Fruit fly (Drosophila melanogaster) Kc167 (cell line): ENCODE data around the gene Drgx.

Source experiments
- Myc ChIP-seq: fragments of >200 bp; optimal IDR thresholded peaks from 2 replicates; lab custom pipeline; 2017; ENCODE audit warnings: missing external identifiers
- h ChIP-seq: fragments of >200 bp; optimal IDR thresholded peaks from 3 replicates; lab custom pipeline; 2018; ENCODE audit warnings: missing external identifiers
- psq ChIP-seq: fragments of >200 bp; optimal IDR thresholded peaks from 2 replicates; lab custom pipeline; 2017; ENCODE audit warnings: missing external identifiers

DNA sequence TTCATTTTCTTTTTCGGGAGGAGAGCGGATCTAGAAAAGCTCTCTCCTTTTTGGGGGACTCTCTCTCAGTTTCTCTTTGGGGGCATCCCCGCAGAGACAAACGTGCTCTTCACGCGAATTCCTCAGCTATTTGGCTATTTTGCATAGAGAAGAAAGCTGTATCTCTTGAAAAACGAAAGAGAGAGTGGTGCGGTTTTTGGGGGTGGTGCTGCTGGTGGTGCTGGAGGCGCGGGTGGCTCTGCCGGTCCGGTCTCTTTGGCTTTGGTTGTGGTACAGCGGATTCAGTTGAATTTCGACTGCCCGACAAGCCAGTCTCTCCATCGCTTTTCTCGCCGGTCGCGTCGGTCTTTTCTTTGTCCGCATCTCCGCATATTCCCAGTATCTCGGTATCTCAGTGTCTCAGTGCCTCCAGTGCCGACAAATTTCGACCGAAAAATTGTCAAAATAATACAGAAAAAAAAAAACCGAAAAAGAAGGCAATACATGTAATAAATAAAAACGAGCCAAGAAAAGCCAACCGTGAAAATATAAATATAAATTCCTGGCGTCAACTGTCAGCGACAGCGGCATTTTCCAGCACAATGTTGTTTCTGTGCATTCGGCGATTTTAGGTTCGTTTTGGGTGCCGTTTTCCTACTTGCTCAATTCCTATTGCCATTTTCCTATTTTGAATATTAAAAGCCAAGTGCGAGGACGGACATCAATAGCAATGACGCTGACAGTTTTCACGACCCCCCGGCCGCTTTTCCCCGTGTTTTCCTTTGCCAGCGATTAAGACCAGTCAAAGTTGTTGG lies 67.8 kb downstream of the Drgx start, which contains the start of gene CG10019:
- TF ChIP-seq psq (lab: Kevin White, UChicago), result no peak
- TF ChIP-seq Myc (lab: Kevin White, UChicago), result no peak
- no peak for TF ChIP-seq h (lab: Kevin White, UChicago)
